Worm (Caenorhabditis elegans) whole organism, late embryonic: ENCODE results near the gene cyp-14A4.

Experiments
- C08G9.2 ChIP-seq: sonication (generic microtip); optimal IDR thresholded peaks from 2 replicates; lab custom pipeline; 2016; ENCODE audit warnings: mild to moderate bottlenecking, missing genetic modification characterization, moderate library complexity, missing compliant biosample characterization
- C38D4.7 ChIP-seq: fragments of 200-800 bp; sonication (Bioruptor generic); optimal IDR thresholded peaks from 2 replicates; lab custom pipeline; 2018; ENCODE audit warnings: mild to moderate bottlenecking, missing genetic modification characterization, moderate library complexity, missing compliant biosample characterization
- F13H6.1 ChIP-seq: sonication (generic microtip); optimal IDR thresholded peaks from 2 replicates; lab custom pipeline; 2016; ENCODE audit warnings: missing genetic modification characterization, missing compliant biosample characterization
- K02D7.2 ChIP-seq: sonication (generic microtip); optimal IDR thresholded peaks from 2 replicates; lab custom pipeline; 2017; ENCODE audit warnings: mild to moderate bottlenecking, missing genetic modification characterization, missing compliant biosample characterization
- T23F11.4 ChIP-seq: fragments of 200-800 bp; sonication (Bioruptor generic); optimal IDR thresholded peaks from 2 replicates; lab custom pipeline; 2018; ENCODE audit warnings: mild to moderate bottlenecking, missing genetic modification characterization, missing compliant biosample characterization
- ahr-1 ChIP-seq: sonication (generic microtip); optimal IDR thresholded peaks from 2 replicates; lab custom pipeline; 2016; ENCODE audit warnings: missing genetic modification characterization, missing compliant biosample characterization
- ama-1 ChIP-seq: fragments of 150-350 bp; optimal IDR thresholded peaks from 2 replicates; lab custom pipeline; 2014
- ceh-2 ChIP-seq: sonication (generic microtip); optimal IDR thresholded peaks from 2 replicates; lab custom pipeline; 2016; ENCODE audit warnings: missing genotype, missing genetic modification characterization, missing compliant biosample characterization
- ceh-22 ChIP-seq: sonication (generic microtip); optimal IDR thresholded peaks from 2 replicates; lab custom pipeline; 2017; ENCODE audit warnings: missing biosample characterization, missing genetic modification characterization
- ceh-24 ChIP-seq: sonication (generic microtip); optimal IDR thresholded peaks from 2 replicates; lab custom pipeline; 2016; ENCODE audit warnings: mild to moderate bottlenecking, missing genetic modification characterization, missing compliant biosample characterization
- ceh-30 ChIP-seq: fragments of 150-350 bp; optimal IDR thresholded peaks from 2 replicates; lab custom pipeline; 2014; ENCODE audit warnings: missing biosample characterization, missing genetic modification characterization
- ceh-6 ChIP-seq: fragments of 200-800 bp; sonication (Bioruptor generic); optimal IDR thresholded peaks from 2 replicates; lab custom pipeline; 2018; ENCODE audit warnings: mild to moderate bottlenecking, missing genetic modification characterization, missing compliant biosample characterization
- ceh-9 ChIP-seq: sonication (generic microtip); optimal IDR thresholded peaks from 2 replicates; lab custom pipeline; 2016; ENCODE audit warnings: mild to moderate bottlenecking, missing genetic modification characterization, inconsistent platforms, missing compliant biosample characterization
- che-1 ChIP-seq: sonication (generic microtip); optimal IDR thresholded peaks from 2 replicates; lab custom pipeline; 2016; ENCODE audit warnings: mild to moderate bottlenecking, missing genetic modification characterization, missing compliant biosample characterization
- dmd-4 ChIP-seq: sonication (generic microtip); optimal IDR thresholded peaks from 2 replicates; lab custom pipeline; 2016; ENCODE audit warnings: borderline replicate concordance, missing genetic modification characterization, missing compliant biosample characterization
- elt-2 ChIP-seq: sonication (generic microtip); optimal IDR thresholded peaks from 2 replicates; lab custom pipeline; 2016; ENCODE audit warnings: missing genetic modification reagents, missing genetic modification characterization, missing compliant biosample characterization
- elt-4 ChIP-seq: sonication (generic microtip); optimal IDR thresholded peaks from 2 replicates; lab custom pipeline; 2016; ENCODE audit warnings: missing genetic modification characterization, missing compliant biosample characterization
- ets-4 ChIP-seq: sonication (generic microtip); optimal IDR thresholded peaks from 2 replicates; lab custom pipeline; 2016; ENCODE audit warnings: missing genetic modification characterization, missing compliant biosample characterization
- eyg-1 ChIP-seq: sonication (generic microtip); optimal IDR thresholded peaks from 2 replicates; lab custom pipeline; 2016; ENCODE audit warnings: missing genotype, missing genetic modification characterization, missing compliant biosample characterization
- fkh-6 ChIP-seq: sonication (generic microtip); optimal IDR thresholded peaks from 2 replicates; lab custom pipeline; 2016; ENCODE audit warnings: missing genetic modification characterization, missing compliant biosample characterization
- gmeb-2 ChIP-seq: sonication (generic microtip); optimal IDR thresholded peaks from 2 replicates; lab custom pipeline; 2016; ENCODE audit warnings: missing genetic modification characterization, inconsistent platforms, missing compliant biosample characterization
- hlh-15 ChIP-seq: sonication (generic microtip); optimal IDR thresholded peaks from 2 replicates; lab custom pipeline; 2016; ENCODE audit warnings: missing genetic modification characterization, missing compliant biosample characterization
- hlh-30 ChIP-seq: sonication (generic microtip); optimal IDR thresholded peaks from 2 replicates; lab custom pipeline; 2017; ENCODE audit warnings: antibody characterized with exemption, missing genetic modification characterization, missing compliant biosample characterization; ENCODE audit not compliant: insufficient read depth
- hlh-6 ChIP-seq: sonication (generic microtip); optimal IDR thresholded peaks from 2 replicates; lab custom pipeline; 2016; ENCODE audit warnings: missing genotype, missing genetic modification characterization, missing compliant biosample characterization
- hlh-8 ChIP-seq: sonication (generic microtip); optimal IDR thresholded peaks from 2 replicates; lab custom pipeline; 2016; ENCODE audit warnings: missing genotype, missing genetic modification characterization, missing compliant biosample characterization
- madf-2 ChIP-seq: sonication (generic microtip); optimal IDR thresholded peaks from 2 replicates; lab custom pipeline; 2017; ENCODE audit warnings: missing genetic modification characterization, missing compliant biosample characterization
- mec-3 ChIP-seq: sonication (generic microtip); optimal IDR thresholded peaks from 2 replicates; lab custom pipeline; 2016; ENCODE audit warnings: borderline replicate concordance, missing genetic modification characterization, missing compliant biosample characterization
- nfya-1 ChIP-seq: sonication (generic microtip); optimal IDR thresholded peaks from 2 replicates; lab custom pipeline; 2017; ENCODE audit warnings: missing genetic modification characterization, mild to moderate bottlenecking, missing compliant biosample characterization, antibody characterized with exemption, moderate library complexity
- nhr-11 ChIP-seq: fragments of 150-350 bp; optimal IDR thresholded peaks from 2 replicates; lab custom pipeline; 2014; ENCODE audit warnings: missing biosample characterization, missing genetic modification characterization
- nhr-232 ChIP-seq: sonication (generic microtip); optimal IDR thresholded peaks from 2 replicates; lab custom pipeline; 2016; ENCODE audit warnings: missing genetic modification characterization, missing compliant biosample characterization
- npax-4 ChIP-seq: sonication (generic microtip); optimal IDR thresholded peaks from 2 replicates; lab custom pipeline; 2016; ENCODE audit warnings: missing genetic modification characterization, missing compliant biosample characterization
- odd-2 ChIP-seq: sonication (generic microtip); optimal IDR thresholded peaks from 2 replicates; lab custom pipeline; 2017; ENCODE audit warnings: antibody characterized with exemption, mild to moderate bottlenecking, missing genetic modification characterization, missing compliant biosample characterization
- pag-3 ChIP-seq: sonication (generic microtip); optimal IDR thresholded peaks from 2 replicates; lab custom pipeline; 2016; ENCODE audit warnings: missing compliant biosample characterization, missing genetic modification characterization, borderline replicate concordance
- pat-9 ChIP-seq: fragments of 200-800 bp; sonication (Bioruptor generic); optimal IDR thresholded peaks from 2 replicates; lab custom pipeline; 2018; ENCODE audit warnings: mild to moderate bottlenecking, missing genetic modification characterization, moderate library complexity, missing compliant biosample characterization
- pha-2 ChIP-seq: sonication (generic microtip); optimal IDR thresholded peaks from 2 replicates; lab custom pipeline; 2017; ENCODE audit warnings: mild to moderate bottlenecking, missing genetic modification characterization, missing compliant biosample characterization
- pqm-1 ChIP-seq: sonication (generic microtip); optimal IDR thresholded peaks from 2 replicates; lab custom pipeline; 2016; ENCODE audit warnings: missing genetic modification characterization, missing compliant biosample characterization
- pros-1 ChIP-seq: fragments of 150-350 bp; optimal IDR thresholded peaks from 2 replicates; lab custom pipeline; 2014; ENCODE audit warnings: missing biosample characterization, missing genetic modification reagents, missing genetic modification characterization
- sdc-2 ChIP-seq: sonication (generic microtip); optimal IDR thresholded peaks from 2 replicates; lab custom pipeline; 2016; ENCODE audit warnings: missing genotype, missing genetic modification characterization, missing compliant biosample characterization
- sox-2 ChIP-seq: fragments of 200-800 bp; sonication (Bioruptor generic); IDR thresholded peaks from 2 replicates; pipeline ENCODE4 v1.3.6; 2022; ENCODE audit warnings: missing genetic modification reagents, missing genetic modification characterization, missing compliant biosample characterization
- sox-4 ChIP-seq: sonication (generic microtip); optimal IDR thresholded peaks from 2 replicates; lab custom pipeline; 2017; ENCODE audit warnings: mild to moderate bottlenecking, missing genetic modification characterization, inconsistent platforms, missing compliant biosample characterization
- syd-9 ChIP-seq: sonication (generic microtip); optimal IDR thresholded peaks from 2 replicates; lab custom pipeline; 2016; ENCODE audit warnings: mild to moderate bottlenecking, missing genetic modification characterization, moderate library complexity, missing compliant biosample characterization
- tbx-2 ChIP-seq: sonication (generic microtip); optimal IDR thresholded peaks from 2 replicates; lab custom pipeline; 2016; ENCODE audit warnings: missing genetic modification characterization, missing compliant biosample characterization
- tbx-7 ChIP-seq: sonication (generic microtip); optimal IDR thresholded peaks from 2 replicates; lab custom pipeline; 2016; ENCODE audit warnings: missing genotype, missing genetic modification characterization, missing compliant biosample characterization
- ttx-3 ChIP-seq: sonication (generic microtip); optimal IDR thresholded peaks from 2 replicates; lab custom pipeline; 2016; ENCODE audit warnings: missing genetic modification reagents, missing genetic modification characterization, missing compliant biosample characterization
- unc-3 ChIP-seq, 2 experiments: fragments of 200-800 bp in 1 of 2; sonication (Bioruptor generic) in 1 of 2; sonication (generic microtip) in 1 of 2; conservative IDR thresholded peaks in 1 of 2; optimal IDR thresholded peaks in 1 of 2; 2 replicates each; pipeline versions ENCODE4 v1.3.6 to Lab custom; 2016 to 2022; ENCODE audit warnings: missing compliant biosample characterization in 2 of 2, missing genetic modification characterization in 2 of 2, missing genetic modification reagents in 1 of 2
- unc-55 ChIP-seq: sonication (generic microtip); optimal IDR thresholded peaks from 2 replicates; lab custom pipeline; 2017; ENCODE audit warnings: missing biosample characterization, missing genetic modification reagents, missing genetic modification characterization
- zip-5 ChIP-seq: sonication (generic microtip); optimal IDR thresholded peaks from 2 replicates; lab custom pipeline; 2016; ENCODE audit warnings: missing genetic modification characterization, missing compliant biosample characterization
- ztf-16 ChIP-seq: sonication (generic microtip); optimal IDR thresholded peaks from 2 replicates; lab custom pipeline; 2017; ENCODE audit warnings: missing genetic modification characterization, missing compliant biosample characterization

The cyp-14A4 gene

DNA sequence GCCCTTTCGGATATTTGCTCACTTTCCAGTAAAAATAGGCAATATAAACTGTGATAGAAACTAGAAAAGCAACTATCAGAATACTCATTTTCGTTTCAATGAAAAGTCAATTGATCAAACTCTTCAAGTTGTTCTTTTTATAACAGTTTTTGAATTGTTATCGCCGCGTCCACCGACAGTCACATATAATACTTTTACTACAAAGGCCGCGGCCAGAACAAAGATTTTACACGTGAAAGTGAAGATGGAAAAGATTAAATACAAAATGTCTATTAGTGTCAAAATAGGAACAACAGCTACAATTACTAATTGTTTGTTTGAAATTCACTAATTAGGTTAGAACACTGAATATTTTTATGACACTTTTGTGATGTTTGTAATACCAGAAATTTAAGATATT, 14.4 kb downstream of the cyp-14A4 start, which contains the start of gene cyp-14A2:
Gene cyp-14A2, minus strand, starts transcription at position 101 of the 400 bp plus-strand sequence.
- TF ChIP-seq tbx-2 (tag; lab: Kevin White, UChicago): no peak
- no peak for TF ChIP-seq T23F11.4
- no peak for TF ChIP-seq ceh-22
- TF ChIP-seq, all 69 proteins: peak for 0

DNA sequence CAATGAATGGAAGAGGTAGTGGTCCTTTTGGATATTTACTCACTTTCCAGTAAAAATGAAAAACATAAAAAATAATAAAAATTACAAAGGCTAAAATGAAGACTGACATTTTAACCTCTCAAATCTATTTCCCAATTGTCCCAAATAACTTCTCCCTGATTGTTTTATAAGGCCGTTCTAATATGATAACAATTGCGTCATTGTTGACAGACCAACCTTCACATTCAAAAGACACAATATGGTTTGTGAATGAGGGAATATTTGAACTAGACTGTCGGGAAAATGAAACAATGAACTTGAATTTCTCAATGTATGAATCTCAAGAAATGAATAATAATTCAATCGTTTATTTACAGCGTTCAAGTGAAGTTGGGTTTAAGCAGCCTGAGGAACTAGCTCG, 16.8 kb downstream of the cyp-14A4 start, which contains the start of gene cyp-14A1:
Gene cyp-14A1, minus strand, starts transcription at position 126 of the 400 bp plus-strand sequence.
- TF ChIP-seq hlh-15 (tag; lab: Kevin White, UChicago) (no peak), K02D7.2 (no peak), hlh-30 (no peak), C08G9.2 (tag; lab: Kevin White, UChicago) (no peak)

DNA sequence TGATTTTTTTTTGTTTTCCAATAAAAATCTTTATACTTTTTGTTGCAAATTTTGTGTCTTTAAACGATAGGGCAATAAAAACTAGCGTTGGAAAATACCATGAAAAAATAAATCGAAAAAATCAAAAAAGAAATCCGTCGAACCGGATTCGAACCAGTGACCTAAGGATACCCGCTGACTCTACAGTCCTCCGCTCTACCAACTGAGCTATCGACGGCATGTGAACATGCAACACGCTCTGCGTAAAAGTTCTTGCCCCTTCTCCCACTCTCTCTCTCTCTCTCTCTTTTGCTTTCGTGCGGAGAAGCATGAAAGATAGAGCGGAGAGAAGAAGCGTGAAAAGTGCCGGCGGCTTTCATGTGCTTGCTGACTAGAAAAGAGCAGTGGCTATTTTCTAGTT, 19.4 kb downstream of the cyp-14A4 start:
- no peak for TF ChIP-seq unc-55 (GFP tag; lab: Kevin White, UChicago)
- TF ChIP-seq fkh-6 (tag; lab: Kevin White, UChicago): peak; percentile 64
- TF ChIP-seq ama-1 (lab: Kevin White, UChicago): no peak
- peak; percentile 10 for TF ChIP-seq tbx-7
- peak; percentile 73 for TF ChIP-seq ttx-3 (tag; lab: Kevin White, UChicago)
- peak; percentile 47 for TF ChIP-seq pqm-1 (tag; lab: Kevin White, UChicago)
- TF ChIP-seq ceh-30: no peak
- TF ChIP-seq sdc-2 (tag; lab: Kevin White, UChicago): peak; percentile 81
- no peak for TF ChIP-seq pros-1 (tag; lab: Kevin White, UChicago)
- peak; percentile 77 for TF ChIP-seq C38D4.7 (GFP tag; lab: Kevin White, UChicago)
- TF ChIP-seq hlh-15 (tag; lab: Kevin White, UChicago): peak; percentile 80
- TF ChIP-seq sox-2: peak; percentile 68
- peak; percentile 31 for TF ChIP-seq ahr-1
- TF ChIP-seq syd-9: peak; percentile 64
- TF ChIP-seq ceh-2 (tag; lab: Kevin White, UChicago): peak; percentile 58
- no peak for TF ChIP-seq elt-4 (tag; lab: Kevin White, UChicago)
- TF ChIP-seq ceh-24 (tag; lab: Kevin White, UChicago): peak; percentile 60
- peak; percentile 74 for TF ChIP-seq che-1
- peak; percentile 83 for TF ChIP-seq hlh-6 (tag; lab: Kevin White, UChicago)
- no peak for TF ChIP-seq odd-2 (tag; lab: Kevin White, UChicago)
- TF ChIP-seq pat-9 (tag; lab: Kevin White, UChicago): peak; percentile 78
- peak; percentile 44 for TF ChIP-seq nfya-1 (tag; lab: Kevin White, UChicago)
- TF ChIP-seq npax-4 (tag; lab: Kevin White, UChicago): peak; percentile 52
- TF ChIP-seq unc-3 (GFP tag; conservative IDR thresholded peaks at IDR 0.05; lab: Robert Waterston, UW): peak; percentile 87
- peak; percentile 67 for TF ChIP-seq unc-3 (tag; optimal IDR thresholded peaks at IDR 0.05; lab: Kevin White, UChicago)
- TF ChIP-seq pag-3 (tag; lab: Kevin White, UChicago): no peak
- peak; percentile 43 for TF ChIP-seq zip-5 (tag; lab: Kevin White, UChicago)
- TF ChIP-seq eyg-1 (tag; lab: Kevin White, UChicago): peak; percentile 64
- TF ChIP-seq tbx-2 (tag; lab: Kevin White, UChicago): peak; percentile 41
- TF ChIP-seq dmd-4 (tag; lab: Kevin White, UChicago): peak; percentile 79
- peak; percentile 70 for TF ChIP-seq madf-2 (tag; lab: Kevin White, UChicago)
- peak; percentile 69 for TF ChIP-seq elt-2
- TF ChIP-seq sox-4: peak; percentile 81
- peak; percentile 56 for TF ChIP-seq ets-4 (tag; lab: Kevin White, UChicago)
- TF ChIP-seq nhr-11: no peak
- TF ChIP-seq mec-3 (tag; lab: Kevin White, UChicago): no peak
- TF ChIP-seq pha-2: peak; percentile 69
- peak; percentile 64 for TF ChIP-seq K02D7.2
- TF ChIP-seq gmeb-2 (tag; lab: Kevin White, UChicago): peak; percentile 81
- peak; percentile 71 for TF ChIP-seq nhr-232 (tag; lab: Kevin White, UChicago)
- TF ChIP-seq ceh-6 (GFP tag; lab: Kevin White, UChicago): peak; percentile 63
- peak; percentile 25 for TF ChIP-seq ceh-9 (tag; lab: Kevin White, UChicago)
- TF ChIP-seq ztf-16 (tag; lab: Kevin White, UChicago): peak; percentile 76
- TF ChIP-seq hlh-8 (tag; lab: Kevin White, UChicago): peak; percentile 43
- peak; percentile 69 for TF ChIP-seq F13H6.1 (tag; lab: Kevin White, UChicago)
